Worm (Caenorhabditis elegans): ENCODE data around the gene grl-19.

DNA sequence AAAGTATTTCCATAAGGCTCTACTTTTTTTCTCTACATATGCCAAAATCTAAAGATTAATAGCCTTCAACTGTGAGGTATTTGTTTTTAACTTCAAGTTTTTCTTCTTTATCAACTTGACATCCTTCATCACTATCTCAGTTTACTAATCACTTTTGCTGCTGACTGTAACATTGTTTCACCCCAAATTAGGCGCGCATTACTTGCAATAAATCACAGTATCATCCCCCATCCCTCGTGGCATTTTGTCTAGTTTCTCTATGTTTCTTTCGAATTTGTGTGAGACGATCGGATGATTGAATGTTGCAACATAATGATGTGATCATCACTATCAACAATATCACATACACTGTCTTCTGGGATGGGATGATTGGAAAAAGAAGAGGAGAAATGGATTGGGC is 4.9 kb downstream of the grl-19 start:
- TF ChIP-seq him-1 (tag; optimal IDR thresholded peaks at IDR 0.05) (no peak), dao-5 (tag; optimal IDR thresholded peaks at IDR 0.05) (no peak), W03F9.2 (tag; optimal IDR thresholded peaks at IDR 0.05) (no peak)

All from whole organism, L4/young adult.